Worm (Caenorhabditis elegans): Measurements from ENCODE around the gene pitp-1.

Gene pitp-1

ce11 chrIII:3471403-3472053 is 58.1 kb downstream of the pitp-1 start, which contains the start of gene rsu-1 (continued):
- peak; percentile 64 for TF ChIP-seq ZK185.1 (tag; optimal IDR thresholded peaks at IDR 0.05; ENCODE audit: poor library complexity, severe bottlenecking)
- TF ChIP-seq rcor-1 (GFP tag; IDR thresholded peaks at IDR 0.05) = no peak
- TF ChIP-seq hrde-1 (tag; optimal IDR thresholded peaks at IDR 0.05; ENCODE audit: borderline replicate concordance) = no peak
- no peak for TF ChIP-seq dpl-1 (GFP tag; optimal IDR thresholded peaks at IDR 0.05)
